Fruit fly (Drosophila melanogaster) whole organism, prepupa: ENCODE results near the gene Cdk12.

Experiments
- CG10631 ChIP-seq: fragments of 200-800 bp; sonication (Bioruptor generic); optimal IDR thresholded peaks from 2 replicates; lab custom pipeline; 2016; ENCODE audit warnings: missing biosample characterization, missing genetic modification characterization
- CG11902 ChIP-seq: fragments of 200-800 bp; sonication (Bioruptor generic); optimal IDR thresholded peaks from 3 replicates; lab custom pipeline; 2016; ENCODE audit warnings: missing biosample characterization, missing genetic modification characterization
- CG1621 ChIP-seq: fragments of 200-800 bp; sonication (Bioruptor generic); optimal IDR thresholded peaks from 3 replicates; lab custom pipeline; 2018; ENCODE audit warnings: missing biosample characterization, mild to moderate bottlenecking, missing genetic modification characterization
- CG6163 ChIP-seq: fragments of 200-800 bp; sonication (Bioruptor generic); IDR thresholded peaks from 3 replicates; pipeline ENCODE4 v1.3.6; 2022; ENCODE audit warnings: missing biosample characterization, missing genetic modification characterization
- CG6854 ChIP-seq: fragments of 200-800 bp; sonication (Bioruptor generic); optimal IDR thresholded peaks from 2 replicates; lab custom pipeline; 2017; ENCODE audit warnings: missing biosample characterization, mild to moderate bottlenecking, missing genetic modification characterization
- Eip93F ChIP-seq: fragments of 200-800 bp; sonication (Bioruptor generic); optimal IDR thresholded peaks from 2 replicates; lab custom pipeline; 2016; ENCODE audit warnings: missing biosample characterization, mild to moderate bottlenecking, missing genetic modification characterization
- Hr39 ChIP-seq: fragments of 200-800 bp; sonication (Bioruptor generic); optimal IDR thresholded peaks from 2 replicates; lab custom pipeline; 2016; ENCODE audit warnings: missing biosample characterization, missing genetic modification characterization
- OdsH ChIP-seq: fragments of 200-800 bp; sonication (Bioruptor generic); optimal IDR thresholded peaks from 3 replicates; lab custom pipeline; 2016; ENCODE audit warnings: missing biosample characterization, missing genetic modification characterization
- Sox15 ChIP-seq: fragments of 200-800 bp; sonication (Bioruptor generic); optimal IDR thresholded peaks from 3 replicates; lab custom pipeline; 2016; ENCODE audit warnings: missing biosample characterization, missing genetic modification characterization
- svp ChIP-seq: fragments of 200-800 bp; sonication (Bioruptor generic); peaks from one replicate; lab custom pipeline; 2016; ENCODE audit warnings: missing biosample characterization, missing genetic modification characterization

- TF ChIP-seq CG10631 (GFP tag; lab: Kevin White, UChicago): no peak
- TF ChIP-seq Eip93F: no peak
- TF ChIP-seq CG6854 (GFP tag; lab: Kevin White, UChicago): no peak
- TF ChIP-seq Sox15 (GFP tag; lab: Kevin White, UChicago): no peak
- TF ChIP-seq CG6163 (GFP tag; lab: Robert Waterston, UW): no peak
- no peak for TF ChIP-seq CG1621
- TF ChIP-seq CG11902 (GFP tag; lab: Kevin White, UChicago): no peak
- no peak for TF ChIP-seq svp (GFP tag; lab: Kevin White, UChicago)
- TF ChIP-seq OdsH (GFP tag; lab: Kevin White, UChicago): no peak
- no peak for TF ChIP-seq Hr39 (GFP tag; lab: Kevin White, UChicago)
Observed at dm6 chr3L:21501172-21501571, 14.9 kb upstream of the Cdk12 start, which contains the start of gene Est-Q.
